Fruit fly (Drosophila melanogaster): ENCODE results near the gene CG44198.

- TF ChIP-seq psq (optimal IDR thresholded peaks at IDR 0.05): no peak
- TF ChIP-seq Myc (optimal IDR thresholded peaks at IDR 0.05): no peak
- no peak for TF ChIP-seq h (optimal IDR thresholded peaks at IDR 0.05)
- TF ChIP-seq insv (optimal IDR thresholded peaks at IDR 0.05): no peak
- no peak for TF ChIP-seq Sin3A (optimal IDR thresholded peaks at IDR 0.05)
Measured at dm6 chr2L:13073797-13074196, 45.1 kb downstream of the CG44198 start.
